Fruit fly (Drosophila melanogaster) whole organism, wandering third instar larva: ENCODE measurements around the gene CG11584.

Experiments used
- CG32264 ChIP-seq: fragments of 200-800 bp; sonication (Bioruptor generic); optimal IDR thresholded peaks from 2 replicates; lab custom pipeline; 2016; ENCODE audit warnings: missing biosample characterization, missing genetic modification characterization
- CG9705 ChIP-seq: fragments of 200-800 bp; sonication (Bioruptor generic); optimal IDR thresholded peaks from 2 replicates; lab custom pipeline; 2018; ENCODE audit warnings: missing biosample characterization, mild to moderate bottlenecking, missing genetic modification characterization
- CrebA ChIP-seq: fragments of 200-800 bp; sonication (Bioruptor generic); optimal IDR thresholded peaks from 2 replicates; lab custom pipeline; 2016; ENCODE audit warnings: missing biosample characterization, mild to moderate bottlenecking, missing genetic modification characterization, borderline replicate concordance
- Dfd ChIP-seq: fragments of >200 bp; optimal IDR thresholded peaks from 2 replicates; lab custom pipeline; 2017; ENCODE audit warnings: missing biosample characterization, missing genetic modification characterization
- Dif ChIP-seq: fragments of 200-275, 200-300 bp; sonication (Bioruptor generic); optimal IDR thresholded peaks from 2 replicates; lab custom pipeline; 2018; ENCODE audit warnings: missing biosample characterization, missing genetic modification characterization; ENCODE audit not compliant: partially characterized antibody
- GATAd ChIP-seq: sonication (Bioruptor generic); optimal IDR thresholded peaks from 2 replicates; lab custom pipeline; 2016; ENCODE audit warnings: missing biosample characterization, missing genetic modification characterization
- HLH106 ChIP-seq: fragments of 200-800 bp; optimal IDR thresholded peaks from 3 replicates; lab custom pipeline; 2019; ENCODE audit warnings: missing biosample characterization, mild to moderate bottlenecking, missing genetic modification characterization, moderate library complexity
- Hr78 ChIP-seq: fragments of >200 bp; optimal IDR thresholded peaks from 2 replicates; lab custom pipeline; 2017; ENCODE audit warnings: missing biosample characterization, missing genetic modification characterization
- Hr83 ChIP-seq: fragments of 200-300 bp; sonication (Bioruptor generic); optimal IDR thresholded peaks from 2 replicates; lab custom pipeline; 2016; ENCODE audit warnings: missing biosample characterization, mild to moderate bottlenecking, missing genetic modification characterization, moderate library complexity; ENCODE audit not compliant: poor library complexity, severe bottlenecking
- Jra ChIP-seq: sonication (Bioruptor generic); optimal IDR thresholded peaks from 2 replicates; lab custom pipeline; 2016; ENCODE audit warnings: missing biosample characterization, missing genetic modification characterization
- Mio ChIP-seq: sonication (Bioruptor generic); optimal IDR thresholded peaks from 2 replicates; lab custom pipeline; 2016; ENCODE audit warnings: missing biosample characterization, missing genetic modification characterization
- Myc ChIP-seq: fragments of >200 bp; optimal IDR thresholded peaks from 2 replicates; lab custom pipeline; 2017
- N ChIP-seq: fragments of >200 bp; optimal IDR thresholded peaks from 2 replicates; lab custom pipeline; 2018; ENCODE audit warnings: missing biosample characterization, missing external identifiers, missing genetic modification characterization
- OdsH ChIP-seq: fragments of 200-800 bp; sonication (Bioruptor generic); optimal IDR thresholded peaks from 2 replicates; lab custom pipeline; 2016; ENCODE audit warnings: missing biosample characterization, mild to moderate bottlenecking, missing genetic modification characterization
- Rel ChIP-seq, 2 experiments: fragments of 200-800 bp; sonication (Bioruptor generic) in 1 of 2; optimal IDR thresholded peaks; 2 replicates in 1 of 2; 3 replicates in 1 of 2; lab custom pipeline; 2016 to 2019; ENCODE audit warnings: mild to moderate bottlenecking in 2 of 2, missing biosample characterization in 2 of 2, missing genetic modification characterization in 2 of 2, moderate library complexity in 1 of 2
- Sp1 ChIP-seq: fragments of 200-800 bp; sonication (Bioruptor generic); optimal IDR thresholded peaks from 3 replicates; lab custom pipeline; 2019; ENCODE audit warnings: missing biosample characterization, mild to moderate bottlenecking, missing genetic modification characterization, moderate library complexity
- Vsx2 ChIP-seq: fragments of 200-300, 225-300 bp; sonication (Bioruptor generic); optimal IDR thresholded peaks from 2 replicates; lab custom pipeline; 2018; ENCODE audit warnings: missing biosample characterization, missing genetic modification characterization; ENCODE audit not compliant: partially characterized antibody
- br ChIP-seq: fragments of 200-800 bp; sonication (Bioruptor generic); optimal IDR thresholded peaks from 2 replicates; lab custom pipeline; 2016; ENCODE audit warnings: missing biosample characterization, missing genetic modification characterization
- brk ChIP-seq: fragments of 200-800 bp; sonication (Bioruptor generic); optimal IDR thresholded peaks from 2 replicates; lab custom pipeline; 2016; ENCODE audit warnings: missing biosample characterization, mild to moderate bottlenecking, missing genetic modification characterization
- dl ChIP-seq, 2 experiments: fragments of 175-275, 200-275 bp in 1 of 2; fragments of 200-275 bp in 1 of 2; sonication (Bioruptor generic); optimal IDR thresholded peaks; lab custom pipeline; 2018; ENCODE audit warnings: mild to moderate bottlenecking in 2 of 2, missing biosample characterization in 2 of 2, missing genetic modification characterization in 2 of 2, moderate library complexity in 2 of 2; ENCODE audit not compliant: partially characterized antibody in 2 of 2, insufficient read depth in 1 of 2
- dsf ChIP-seq: sonication (Bioruptor generic); optimal IDR thresholded peaks from 2 replicates; lab custom pipeline; 2016; ENCODE audit warnings: missing biosample characterization, missing genetic modification characterization, borderline replicate concordance
- ey ChIP-seq: fragments of 200-800 bp; sonication (Bioruptor generic); optimal IDR thresholded peaks from 2 replicates; lab custom pipeline; 2016; ENCODE audit warnings: missing biosample characterization, missing genetic modification characterization
- foxo ChIP-seq, 2 experiments: fragments of 200-800 bp; sonication (Bioruptor generic); optimal IDR thresholded peaks; 2 replicates in 1 of 2; 3 replicates in 1 of 2; lab custom pipeline; 2016 to 2017; ENCODE audit warnings: missing biosample characterization in 2 of 2, missing genetic modification characterization in 2 of 2
- fru ChIP-seq: fragments of 200-800 bp; sonication (Bioruptor generic); optimal IDR thresholded peaks from 3 replicates; lab custom pipeline; 2016; ENCODE audit warnings: missing biosample characterization, mild to moderate bottlenecking, missing genetic modification characterization
- h ChIP-seq: fragments of 200-800 bp; sonication (Bioruptor generic); optimal IDR thresholded peaks from 3 replicates; lab custom pipeline; 2016; ENCODE audit warnings: missing biosample characterization, mild to moderate bottlenecking, missing genetic modification characterization
- jim ChIP-seq: fragments of 175-275, 200-325 bp; sonication (Bioruptor generic); optimal IDR thresholded peaks from 2 replicates; lab custom pipeline; 2016; ENCODE audit warnings: missing biosample characterization, mild to moderate bottlenecking, missing genetic modification characterization
- lola ChIP-seq: fragments of >200 bp; optimal IDR thresholded peaks from 2 replicates; lab custom pipeline; 2017; ENCODE audit warnings: missing biosample characterization, missing genetic modification characterization
- pan ChIP-seq: fragments of >200 bp; optimal IDR thresholded peaks from 2 replicates; lab custom pipeline; 2017
- psq ChIP-seq: fragments of 200-800 bp; sonication (Bioruptor generic); optimal IDR thresholded peaks from 3 replicates; lab custom pipeline; 2017; ENCODE audit warnings: missing biosample characterization, mild to moderate bottlenecking, missing genetic modification characterization, moderate library complexity
- sage ChIP-seq: fragments of 200-800 bp; sonication (Bioruptor generic); optimal IDR thresholded peaks from 2 replicates; lab custom pipeline; 2016; ENCODE audit warnings: missing biosample characterization, mild to moderate bottlenecking, missing genetic modification characterization
- tai ChIP-seq: sonication (Bioruptor generic); optimal IDR thresholded peaks from 2 replicates; lab custom pipeline; 2016; ENCODE audit warnings: missing biosample characterization, missing genetic modification characterization
- usp ChIP-seq: fragments of >200 bp; optimal IDR thresholded peaks from 2 replicates; lab custom pipeline; 2017; ENCODE audit warnings: missing biosample characterization, missing genetic modification characterization

The CG11584 gene

DNA sequence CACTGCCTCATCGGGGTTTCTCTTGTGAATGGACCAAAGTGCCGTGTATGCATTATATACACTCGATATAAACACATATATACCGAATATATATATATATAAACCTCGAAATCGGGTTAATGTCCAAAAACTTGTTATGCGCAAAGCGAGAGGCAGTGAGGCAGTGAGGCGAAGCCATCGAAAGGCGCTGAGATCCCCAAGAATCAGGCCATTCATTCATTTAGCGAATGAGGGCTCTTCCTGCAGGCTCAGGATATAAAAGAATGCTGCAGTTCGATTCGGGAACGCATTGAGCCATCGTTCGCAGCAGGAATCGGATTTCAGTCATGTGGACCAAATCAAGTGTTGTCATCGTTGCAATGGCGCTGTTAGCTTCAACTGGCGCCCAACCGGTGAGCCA is 6.1 kb downstream of the CG11584 start, which contains the start of gene CG12481:
CG12481 (plus strand) TSS at position 301 of the 400 bp plus-strand sequence.
- no peak for TF ChIP-seq tai (GFP tag; lab: Kevin White, UChicago)
- TF ChIP-seq jim (GFP tag; lab: Kevin White, UChicago) = no peak
- no peak for TF ChIP-seq dsf (GFP tag; lab: Kevin White, UChicago)
- TF ChIP-seq Dfd (GFP tag; lab: Kevin White, UChicago) = no peak
- no peak for TF ChIP-seq Jra
- TF ChIP-seq CrebA (GFP tag; lab: Kevin White, UChicago) = no peak
- TF ChIP-seq Rel (GFP tag; optimal IDR thresholded peaks at IDR 0.05; lab: Kevin White, UChicago) = no peak
- no peak for TF ChIP-seq Rel (tag; optimal IDR thresholded peaks at IDR 0.05; lab: Kevin White, UChicago)
- TF ChIP-seq GATAd (GFP tag; lab: Kevin White, UChicago) = no peak
- no peak for TF ChIP-seq pan (lab: Kevin White, UChicago)
- TF ChIP-seq OdsH = no peak
- no peak for TF ChIP-seq Myc (lab: Kevin White, UChicago)
- no peak for TF ChIP-seq N (GFP tag; lab: Kevin White, UChicago)

DNA sequence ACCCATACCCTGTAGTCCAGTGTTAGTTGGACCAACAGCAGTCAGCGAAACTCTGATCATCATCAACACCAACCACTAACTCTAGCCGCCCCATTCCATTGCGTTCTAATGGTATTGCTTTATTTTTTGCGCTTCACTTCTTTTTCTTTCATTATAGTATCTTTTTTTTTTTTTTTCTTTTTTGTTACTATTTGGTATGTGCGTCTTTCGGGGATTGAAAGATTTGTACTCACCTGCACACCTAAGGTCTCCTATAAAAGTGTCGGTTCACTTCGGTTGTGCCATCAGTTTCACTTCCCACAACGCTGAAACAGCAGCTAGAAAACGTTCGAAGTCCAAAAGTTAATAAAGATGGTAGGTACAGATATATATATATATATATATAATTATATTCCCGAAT is 8.4 kb downstream of the CG11584 start, which contains the start of gene CG11585:
CG11585 (plus strand) TSS at position 301 of the 400 bp plus-strand sequence.
- TF ChIP-seq fru (GFP tag; lab: Kevin White, UChicago) (no peak), Sp1 (GFP tag; lab: Kevin White, UChicago) (no peak), foxo (GFP tag; optimal IDR thresholded peaks at IDR 0.05; lab: Kevin White, UChicago) (no peak), CG32264 (GFP tag; lab: Kevin White, UChicago) (no peak), Mio (no peak), sage (no peak), ey (GFP tag; lab: Kevin White, UChicago) (no peak), N (GFP tag; lab: Kevin White, UChicago) (no peak), Vsx2 (no peak), usp (GFP tag; lab: Kevin White, UChicago) (no peak), GATAd (GFP tag; lab: Kevin White, UChicago) (no peak), OdsH (no peak), dl (GFP tag; optimal IDR thresholded peaks at IDR 0.05; lab: Kevin White, UChicago; ENCODE audit: insufficient read depth in 1 of 2, partially characterized antibody in 2 of 2) (no peak), dsf (GFP tag; lab: Kevin White, UChicago) (no peak), tai (GFP tag; lab: Kevin White, UChicago) (no peak), Hr78 (GFP tag; lab: Kevin White, UChicago) (no peak), jim (GFP tag; lab: Kevin White, UChicago) (no peak), HLH106 (tag; lab: Kevin White, UChicago) (no peak), Hr83 (GFP tag; lab: Kevin White, UChicago) (no peak), psq (GFP tag; lab: Kevin White, UChicago) (no peak)

DNA sequence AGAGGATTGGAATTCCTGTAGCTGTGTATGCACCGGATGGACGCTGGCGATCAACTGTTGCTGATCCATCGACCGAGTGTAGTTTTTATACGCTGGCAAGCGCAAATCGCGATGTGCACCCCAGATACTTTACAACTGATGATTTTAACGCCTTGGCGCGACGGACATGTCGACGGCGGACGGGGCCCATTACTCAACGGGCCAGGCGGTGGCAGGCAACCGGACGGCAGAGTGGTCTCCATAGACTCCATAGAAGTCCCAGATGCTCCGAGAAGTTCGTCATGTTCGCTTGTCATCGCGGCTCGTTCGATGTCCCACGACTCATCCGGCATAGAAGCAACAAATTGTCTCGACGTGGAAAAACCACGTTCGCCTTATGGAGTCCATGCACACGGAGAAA is 11.1 kb downstream of the CG11584 start, which contains the start of gene CG13403:
CG13403 (minus strand) TSS at position 101 of the 400 bp plus-strand sequence.
- no peak for TF ChIP-seq psq (GFP tag; lab: Kevin White, UChicago)
- TF ChIP-seq ey (GFP tag; lab: Kevin White, UChicago) = no peak
- TF ChIP-seq HLH106 (tag; lab: Kevin White, UChicago) = no peak
- no peak for TF ChIP-seq lola (GFP tag; lab: Kevin White, UChicago)
- TF ChIP-seq CG9705 (GFP tag; lab: Kevin White, UChicago) = no peak
- no peak for TF ChIP-seq CG32264 (GFP tag; lab: Kevin White, UChicago)
- no peak for TF ChIP-seq Myc (lab: Kevin White, UChicago)
- TF ChIP-seq fru (GFP tag; lab: Kevin White, UChicago) = no peak
- TF ChIP-seq Jra = no peak
- TF ChIP-seq h (GFP tag; lab: Kevin White, UChicago) = no peak
- TF ChIP-seq dsf (GFP tag; lab: Kevin White, UChicago) = no peak
- no peak for TF ChIP-seq Sp1 (GFP tag; lab: Kevin White, UChicago)
- no peak for TF ChIP-seq br (GFP tag; lab: Kevin White, UChicago)
- no peak for TF ChIP-seq Rel (GFP tag; optimal IDR thresholded peaks at IDR 0.05; lab: Kevin White, UChicago)
- TF ChIP-seq Rel (tag; optimal IDR thresholded peaks at IDR 0.05; lab: Kevin White, UChicago) = no peak
- no peak for TF ChIP-seq Dif (GFP tag; lab: Kevin White, UChicago)
- TF ChIP-seq brk = no peak
- no peak for TF ChIP-seq Hr78 (GFP tag; lab: Kevin White, UChicago)
- TF ChIP-seq pan (lab: Kevin White, UChicago) = no peak
